Fruit fly (Drosophila melanogaster) whole organism, prepupa: Measurements from ENCODE around the gene PH4alphaSG2.

Experiments
- CG10631 ChIP-seq: fragments of 200-800 bp; sonication (Bioruptor generic); optimal IDR thresholded peaks from 2 replicates; lab custom pipeline; 2016; ENCODE audit warnings: missing biosample characterization, missing genetic modification characterization
- CG10669 ChIP-seq: fragments of 200-800 bp; sonication (Bioruptor generic); optimal IDR thresholded peaks from 3 replicates; lab custom pipeline; 2018; ENCODE audit warnings: missing biosample characterization, mild to moderate bottlenecking, missing genetic modification characterization, moderate library complexity
- CG11902 ChIP-seq: fragments of 200-800 bp; sonication (Bioruptor generic); optimal IDR thresholded peaks from 3 replicates; lab custom pipeline; 2016; ENCODE audit warnings: missing biosample characterization, missing genetic modification characterization
- CG15336 ChIP-seq: fragments of 200-800 bp; sonication (Bioruptor generic); IDR thresholded peaks from 2 replicates; pipeline ENCODE4 v1.3.6; 2022; ENCODE audit warnings: missing biosample characterization, missing genetic modification characterization
- CG1621 ChIP-seq: fragments of 200-800 bp; sonication (Bioruptor generic); optimal IDR thresholded peaks from 3 replicates; lab custom pipeline; 2018; ENCODE audit warnings: missing biosample characterization, mild to moderate bottlenecking, missing genetic modification characterization
- CG16779 ChIP-seq: fragments of 200-800 bp; sonication (Bioruptor generic); optimal IDR thresholded peaks from 3 replicates; lab custom pipeline; 2017; ENCODE audit warnings: missing biosample characterization, mild to moderate bottlenecking, missing genetic modification characterization
- CG3032 ChIP-seq: fragments of 200-800 bp; optimal IDR thresholded peaks from 2 replicates; lab custom pipeline; 2019; ENCODE audit warnings: missing biosample characterization, mild to moderate bottlenecking, missing genetic modification characterization, moderate library complexity
- CG31627 ChIP-seq: fragments of 200-800 bp; sonication (Bioruptor generic); optimal IDR thresholded peaks from 3 replicates; lab custom pipeline; 2016; ENCODE audit warnings: missing biosample characterization, missing genetic modification characterization
- CG32006 ChIP-seq: fragments of 200-800 bp; sonication (Bioruptor generic); optimal IDR thresholded peaks from 3 replicates; lab custom pipeline; 2017; ENCODE audit warnings: missing biosample characterization, mild to moderate bottlenecking, missing genetic modification characterization
- CG34406 ChIP-seq: fragments of 200-800 bp; sonication (Bioruptor generic); optimal IDR thresholded peaks from 3 replicates; lab custom pipeline; 2016; ENCODE audit warnings: missing biosample characterization, missing genetic modification characterization
- CG3919 ChIP-seq: fragments of 200-800 bp; sonication (Bioruptor generic); optimal IDR thresholded peaks from 3 replicates; lab custom pipeline; 2016; ENCODE audit warnings: missing biosample characterization, missing genetic modification characterization
- CG4318 ChIP-seq: fragments of 200-800 bp; sonication (Bioruptor generic); optimal IDR thresholded peaks from 3 replicates; lab custom pipeline; 2017; ENCODE audit warnings: missing biosample characterization, mild to moderate bottlenecking, missing genetic modification characterization
- CG6163 ChIP-seq: fragments of 200-800 bp; sonication (Bioruptor generic); IDR thresholded peaks from 3 replicates; pipeline ENCODE4 v1.3.6; 2022; ENCODE audit warnings: missing biosample characterization, missing genetic modification characterization
- CG6792 ChIP-seq: fragments of 200-800 bp; sonication (Bioruptor generic); optimal IDR thresholded peaks from 3 replicates; lab custom pipeline; 2016; ENCODE audit warnings: missing biosample characterization, missing genetic modification characterization
- CG8632 ChIP-seq: fragments of 200-800 bp; sonication (Bioruptor generic); optimal IDR thresholded peaks from 3 replicates; lab custom pipeline; 2016; ENCODE audit warnings: missing biosample characterization, missing genetic modification characterization
- CG9139 ChIP-seq: fragments of 200-800 bp; sonication (Bioruptor generic); optimal IDR thresholded peaks from 3 replicates; lab custom pipeline; 2017; ENCODE audit warnings: missing biosample characterization, mild to moderate bottlenecking, missing genetic modification characterization
- Eip75B ChIP-seq: fragments of 200-800 bp; sonication (Bioruptor generic); optimal IDR thresholded peaks from 3 replicates; lab custom pipeline; 2016; ENCODE audit warnings: missing biosample characterization, missing genetic modification characterization
- Eip78C ChIP-seq: fragments of 200-800 bp; sonication (Bioruptor generic); peaks from one replicate; lab custom pipeline; 2016; ENCODE audit warnings: missing biosample characterization, missing genetic modification characterization
- Gug ChIP-seq: fragments of 200-800 bp; sonication (Bioruptor generic); IDR thresholded peaks from 2 replicates; pipeline ENCODE4 v1.3.6; 2022; ENCODE audit warnings: missing biosample characterization, missing genetic modification characterization
- Hr39 ChIP-seq: fragments of 200-800 bp; sonication (Bioruptor generic); optimal IDR thresholded peaks from 2 replicates; lab custom pipeline; 2016; ENCODE audit warnings: missing biosample characterization, missing genetic modification characterization
- Hr4 ChIP-seq: fragments of 200-800 bp; sonication (Bioruptor generic); optimal IDR thresholded peaks from 3 replicates; lab custom pipeline; 2016; ENCODE audit warnings: missing biosample characterization, missing genetic modification characterization
- Lpt ChIP-seq: fragments of 200-800 bp; sonication (Bioruptor generic); optimal IDR thresholded peaks from 3 replicates; lab custom pipeline; 2016; ENCODE audit warnings: missing biosample characterization, missing genetic modification characterization
- Met ChIP-seq: fragments of 200-800 bp; sonication (Bioruptor generic); optimal IDR thresholded peaks from 3 replicates; lab custom pipeline; 2016; ENCODE audit warnings: missing biosample characterization, missing genetic modification characterization
- OdsH ChIP-seq: fragments of 200-800 bp; sonication (Bioruptor generic); optimal IDR thresholded peaks from 3 replicates; lab custom pipeline; 2016; ENCODE audit warnings: missing biosample characterization, missing genetic modification characterization
- Sox102F ChIP-seq: fragments of 200-800 bp; sonication (Bioruptor generic); optimal IDR thresholded peaks from 2 replicates; lab custom pipeline; 2016; ENCODE audit warnings: missing biosample characterization, mild to moderate bottlenecking, missing genetic modification characterization
- Sox15 ChIP-seq: fragments of 200-800 bp; sonication (Bioruptor generic); optimal IDR thresholded peaks from 3 replicates; lab custom pipeline; 2016; ENCODE audit warnings: missing biosample characterization, missing genetic modification characterization
- achi ChIP-seq: fragments of 200-800 bp; sonication (Bioruptor generic); optimal IDR thresholded peaks from 3 replicates; lab custom pipeline; 2016; ENCODE audit warnings: missing biosample characterization, missing genetic modification characterization
- dsx ChIP-seq: fragments of 200-800 bp; optimal IDR thresholded peaks from 3 replicates; lab custom pipeline; 2019; ENCODE audit warnings: missing biosample characterization, mild to moderate bottlenecking, missing genetic modification characterization, moderate library complexity; ENCODE audit not compliant: poor library complexity, severe bottlenecking
- eg ChIP-seq: fragments of 200-800 bp; sonication (Bioruptor generic); IDR thresholded peaks from 3 replicates; pipeline ENCODE4 v1.3.6; 2022; ENCODE audit warnings: missing biosample characterization, missing genetic modification characterization
- esn ChIP-seq: fragments of 200-800 bp; sonication (Bioruptor generic); optimal IDR thresholded peaks from 2 replicates; lab custom pipeline; 2016; ENCODE audit warnings: missing biosample characterization, mild to moderate bottlenecking, missing genetic modification characterization, moderate library complexity
- fd59A ChIP-seq: fragments of 200-800 bp; sonication (Bioruptor generic); optimal IDR thresholded peaks from 2 replicates; lab custom pipeline; 2017; ENCODE audit warnings: missing biosample characterization, mild to moderate bottlenecking, missing genetic modification characterization, missing genetic modification reagents
- fkh ChIP-seq: fragments of 200-800 bp; sonication (Bioruptor generic); optimal IDR thresholded peaks from 3 replicates; lab custom pipeline; 2017; ENCODE audit warnings: missing biosample characterization, mild to moderate bottlenecking, missing genetic modification characterization, moderate library complexity
- lz ChIP-seq: fragments of 200-800 bp; sonication (Bioruptor generic); optimal IDR thresholded peaks from 3 replicates; lab custom pipeline; 2016; ENCODE audit warnings: missing biosample characterization, missing genetic modification characterization
- net ChIP-seq: fragments of 200-800 bp; sonication (Bioruptor generic); optimal IDR thresholded peaks from 3 replicates; lab custom pipeline; 2016; ENCODE audit warnings: missing biosample characterization, missing genetic modification characterization
- pdm3 ChIP-seq: fragments of 200-800 bp; sonication (Bioruptor generic); optimal IDR thresholded peaks from 3 replicates; lab custom pipeline; 2016; ENCODE audit warnings: missing biosample characterization, missing genetic modification characterization
- salr ChIP-seq, 2 experiments: fragments of 200-800 bp; sonication (Bioruptor generic); optimal IDR thresholded peaks; 3 replicates each; lab custom pipeline; 2016 to 2018; ENCODE audit warnings: missing biosample characterization in 2 of 2, missing genetic modification characterization in 2 of 2, mild to moderate bottlenecking in 1 of 2
- svp ChIP-seq: fragments of 200-800 bp; sonication (Bioruptor generic); peaks from one replicate; lab custom pipeline; 2016; ENCODE audit warnings: missing biosample characterization, missing genetic modification characterization
- topi ChIP-seq: fragments of 200-800 bp; sonication (Bioruptor generic); optimal IDR thresholded peaks from 3 replicates; lab custom pipeline; 2016; ENCODE audit warnings: missing biosample characterization, missing genetic modification characterization
- vri ChIP-seq: fragments of 200-800 bp; sonication (Bioruptor generic); optimal IDR thresholded peaks from 3 replicates; lab custom pipeline; 2016; ENCODE audit warnings: missing biosample characterization, mild to moderate bottlenecking, missing genetic modification characterization

Gene PH4alphaSG2

dm6 chr3R:30450224-30450623, 39.6 kb upstream of the PH4alphaSG2 start (continued):
- TF ChIP-seq CG4318 (GFP tag; lab: Kevin White, UChicago): no peak
- peak; percentile 28; the same call in 1 of the 3 replicates for TF ChIP-seq eg (GFP tag; lab: Robert Waterston, UW)
- TF ChIP-seq Eip78C (GFP tag; lab: Kevin White, UChicago): peak; percentile 84
- TF ChIP-seq pdm3: peak; percentile 56
- no peak for TF ChIP-seq Gug
- TF ChIP-seq CG6163 (GFP tag; lab: Robert Waterston, UW): peak; percentile 68
- peak; percentile 65 for TF ChIP-seq topi (GFP tag; lab: Kevin White, UChicago)
- peak; percentile 36 for TF ChIP-seq OdsH
- peak in 1 of 2 experiments; percentile 38 for TF ChIP-seq salr (GFP tag; optimal IDR thresholded peaks at IDR 0.05; lab: Kevin White, UChicago)
- TF ChIP-seq CG3032 (tag; lab: Kevin White, UChicago): no peak
- TF ChIP-seq CG11902: no peak
- peak; percentile 52 for TF ChIP-seq CG16779 (tag; lab: Kevin White, UChicago)
- peak; percentile 17 for TF ChIP-seq dsx (GFP tag; lab: Kevin White, UChicago)
- peak; percentile 49 for TF ChIP-seq Eip75B
- peak; percentile 63 for TF ChIP-seq fkh (GFP tag; lab: Kevin White, UChicago)
- peak; percentile 48 for TF ChIP-seq CG10669
- peak; percentile 44 for TF ChIP-seq Lpt (GFP tag; lab: Kevin White, UChicago)
- TF ChIP-seq Hr39 (GFP tag; lab: Kevin White, UChicago): peak; percentile 1
- peak; percentile 62 for TF ChIP-seq CG9139
- TF ChIP-seq esn: peak; percentile 74
- TF ChIP-seq Sox15 (GFP tag; lab: Kevin White, UChicago): no peak
- peak; percentile 89 for TF ChIP-seq vri
- TF ChIP-seq CG1621 (tag; lab: Kevin White, UChicago): peak; percentile 86
- peak; percentile 47 for TF ChIP-seq CG10631 (GFP tag; lab: Kevin White, UChicago)

dm6 chr3R:30450690-30451343, 39.1 kb upstream of the PH4alphaSG2 start:
- TF ChIP-seq svp (peak; percentile 96), CG32006 (GFP tag; lab: Kevin White, UChicago) (peak; percentile 0), esn (no peak), CG6792 (GFP tag; lab: Kevin White, UChicago) (no peak), vri (peak; percentile 75)
- TF ChIP-seq, all 60 proteins: peak for 3

dm6 chr3R:30453236-30453635, 36.6 kb upstream of the PH4alphaSG2 start:
- no peak for TF ChIP-seq Eip78C (GFP tag; lab: Kevin White, UChicago)
- TF ChIP-seq salr (GFP tag; optimal IDR thresholded peaks at IDR 0.05; lab: Kevin White, UChicago): no peak
- no peak for TF ChIP-seq CG1621 (tag; lab: Kevin White, UChicago)
- no peak for TF ChIP-seq achi (GFP tag; lab: Kevin White, UChicago)
- TF ChIP-seq Sox102F (GFP tag; lab: Kevin White, UChicago): no peak
- TF ChIP-seq CG15336: no peak
- no peak for TF ChIP-seq CG3032 (tag; lab: Kevin White, UChicago)
- no peak for TF ChIP-seq net (GFP tag; lab: Kevin White, UChicago)
- no peak for TF ChIP-seq CG6792 (GFP tag; lab: Kevin White, UChicago)
- no peak for TF ChIP-seq Gug
- no peak for TF ChIP-seq topi (GFP tag; lab: Kevin White, UChicago)
- no peak for TF ChIP-seq CG10631 (GFP tag; lab: Kevin White, UChicago)
- no peak for TF ChIP-seq CG34406
- TF ChIP-seq CG32006 (GFP tag; lab: Kevin White, UChicago): no peak
- TF ChIP-seq CG6163 (GFP tag; lab: Robert Waterston, UW): no peak
- no peak for TF ChIP-seq CG8632 (GFP tag; lab: Kevin White, UChicago)
- no peak for TF ChIP-seq Sox15 (GFP tag; lab: Kevin White, UChicago)

DNA sequence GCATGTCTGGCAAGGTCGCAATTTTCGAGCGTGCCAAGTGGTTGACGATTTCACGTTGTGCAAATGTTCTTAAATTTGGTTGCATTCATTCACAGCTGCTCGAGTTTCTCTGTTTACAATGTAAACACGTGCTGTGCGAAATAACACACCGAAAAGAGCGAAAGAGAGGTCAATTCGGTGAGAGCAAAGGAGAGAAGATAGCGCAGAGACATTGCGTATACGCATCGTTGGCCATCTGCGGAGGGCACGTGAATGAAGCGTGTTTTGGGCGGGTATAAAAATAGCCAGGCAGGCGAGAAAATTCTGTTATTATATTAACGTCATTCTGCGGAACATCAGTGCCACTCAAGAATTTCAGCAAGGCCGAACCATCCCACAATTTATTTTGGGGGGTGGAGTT, 35.4 kb upstream of the PH4alphaSG2 start:
- TF ChIP-seq lz (no peak), Hr4 (GFP tag; lab: Kevin White, UChicago) (no peak), fd59A (GFP tag; lab: Kevin White, UChicago) (no peak), CG31627 (GFP tag; lab: Kevin White, UChicago) (peak; percentile 15), eg (GFP tag; lab: Robert Waterston, UW) (no peak), net (GFP tag; lab: Kevin White, UChicago) (no peak), CG6792 (GFP tag; lab: Kevin White, UChicago) (peak; percentile 3), CG10631 (GFP tag; lab: Kevin White, UChicago) (no peak), CG3919 (peak; percentile 8), esn (peak; percentile 38), CG16779 (tag; lab: Kevin White, UChicago) (no peak), Hr39 (GFP tag; lab: Kevin White, UChicago) (no peak), Eip78C (GFP tag; lab: Kevin White, UChicago) (peak; percentile 26), svp (peak; percentile 83), CG6163 (GFP tag; lab: Robert Waterston, UW) (peak; percentile 32; the same call in 1 of the 3 replicates), fkh (GFP tag; lab: Kevin White, UChicago) (no peak), topi (GFP tag; lab: Kevin White, UChicago) (peak; percentile 8), Met (GFP tag; lab: Kevin White, UChicago) (peak; percentile 52), Sox102F (GFP tag; lab: Kevin White, UChicago) (peak; percentile 1)
